Worm (Caenorhabditis elegans) whole organism, mixed stage, embryonic: Measurements from ENCODE around the gene fbxa-79.

ENCODE experiments used
- blmp-1 ChIP-seq: fragments of 150-350 bp; optimal IDR thresholded peaks from 2 replicates; lab custom pipeline; 2014; ENCODE audit warnings: missing biosample characterization, missing genetic modification characterization
- elt-3 ChIP-seq: fragments of 150-350 bp; optimal IDR thresholded peaks from 2 replicates; lab custom pipeline; 2014; ENCODE audit warnings: missing biosample characterization, missing genetic modification characterization
- lsy-2 ChIP-seq: fragments of 150-350 bp; optimal IDR thresholded peaks from 2 replicates; lab custom pipeline; 2014; ENCODE audit warnings: missing biosample characterization, missing genetic modification characterization
- nhr-12 ChIP-seq: fragments of 150-350 bp; optimal IDR thresholded peaks from 2 replicates; lab custom pipeline; 2014; ENCODE audit warnings: missing biosample characterization, missing genetic modification characterization
- nhr-237 ChIP-seq: fragments of 150-350 bp; optimal IDR thresholded peaks from 2 replicates; lab custom pipeline; 2014; ENCODE audit warnings: missing biosample characterization, missing genetic modification characterization
- sem-2 ChIP-seq: fragments of 200-800 bp; sonication (Bioruptor generic); optimal IDR thresholded peaks from 2 replicates; lab custom pipeline; 2018; ENCODE audit warnings: mild to moderate bottlenecking, missing genetic modification characterization, missing compliant biosample characterization
- snpc-4 ChIP-seq: fragments of 150-350 bp; optimal IDR thresholded peaks from 2 replicates; lab custom pipeline; 2014; ENCODE audit warnings: missing biosample characterization, missing genetic modification characterization
- sptf-1 ChIP-seq: sonication (generic microtip); optimal IDR thresholded peaks from 2 replicates; lab custom pipeline; 2017; ENCODE audit warnings: mild to moderate bottlenecking, missing genetic modification characterization, moderate library complexity, missing compliant biosample characterization
- unc-62 ChIP-seq: fragments of 150-350 bp; optimal IDR thresholded peaks from 2 replicates; lab custom pipeline; 2014; ENCODE audit warnings: missing biosample characterization, missing genetic modification reagents, missing genetic modification characterization

- TF ChIP-seq snpc-4 (no peak), elt-3 (tag; lab: Kevin White, UChicago) (no peak), nhr-237 (tag; lab: Kevin White, UChicago) (no peak), sem-2 (GFP tag; lab: Kevin White, UChicago) (no peak), sptf-1 (tag; lab: Kevin White, UChicago) (no peak), nhr-12 (tag; lab: Kevin White, UChicago) (no peak), lsy-2 (tag; lab: Kevin White, UChicago) (no peak), unc-62 (no peak), blmp-1 (tag; lab: Kevin White, UChicago) (no peak)
Observed at ce11 chrIII:1311367-1311766, 3.3 kb upstream of the fbxa-79 start.
